Worm (Caenorhabditis elegans) whole organism, L3 larva: ENCODE measurements around the gene T22F7.3.

Source experiments
- ama-1 ChIP-seq: fragments of 150-350 bp; optimal IDR thresholded peaks from 2 replicates; lab custom pipeline; 2018
- ceh-16 ChIP-seq: sonication (generic microtip); optimal IDR thresholded peaks from 2 replicates; lab custom pipeline; 2017; ENCODE audit warnings: missing biosample characterization, missing genetic modification characterization
- ceh-82 ChIP-seq: fragments of 150-350 bp; optimal IDR thresholded peaks from 2 replicates; lab custom pipeline; 2014; ENCODE audit warnings: missing biosample characterization, missing genetic modification characterization
- elt-2 ChIP-seq: sonication (generic microtip); optimal IDR thresholded peaks from 2 replicates; lab custom pipeline; 2016; ENCODE audit warnings: missing genetic modification reagents, mild to moderate bottlenecking, missing genetic modification characterization, missing compliant biosample characterization
- fkh-10 ChIP-seq: sonication (generic microtip); optimal IDR thresholded peaks from 2 replicates; lab custom pipeline; 2017; ENCODE audit warnings: missing biosample characterization, missing genetic modification reagents, missing genetic modification characterization
- lin-15B ChIP-seq: fragments of 150-350 bp; optimal IDR thresholded peaks from 2 replicates; lab custom pipeline; 2014; ENCODE audit warnings: missing biosample characterization, missing genetic modification characterization
- mdl-1 ChIP-seq: fragments of 150-350 bp; optimal IDR thresholded peaks from 2 replicates; lab custom pipeline; 2014; ENCODE audit warnings: missing biosample characterization, missing genetic modification characterization
- nhr-12 ChIP-seq: fragments of 150-350 bp; optimal IDR thresholded peaks from 2 replicates; lab custom pipeline; 2014; ENCODE audit warnings: missing biosample characterization, missing genetic modification characterization
- nhr-28 ChIP-seq: fragments of 150-350 bp; optimal IDR thresholded peaks from 2 replicates; lab custom pipeline; 2014; ENCODE audit warnings: missing biosample characterization, missing genetic modification characterization
- snpc-4 ChIP-seq: fragments of 150-350 bp; optimal IDR thresholded peaks from 2 replicates; lab custom pipeline; 2014; ENCODE audit warnings: missing biosample characterization, missing genetic modification characterization
- tbx-2 ChIP-seq: sonication (generic microtip); optimal IDR thresholded peaks from 2 replicates; lab custom pipeline; 2016; ENCODE audit warnings: mild to moderate bottlenecking, missing genetic modification characterization, missing compliant biosample characterization
- ztf-11 ChIP-seq: fragments of 150-350 bp; optimal IDR thresholded peaks from 2 replicates; lab custom pipeline; 2014; ENCODE audit warnings: missing biosample characterization, missing genetic modification characterization

DNA sequence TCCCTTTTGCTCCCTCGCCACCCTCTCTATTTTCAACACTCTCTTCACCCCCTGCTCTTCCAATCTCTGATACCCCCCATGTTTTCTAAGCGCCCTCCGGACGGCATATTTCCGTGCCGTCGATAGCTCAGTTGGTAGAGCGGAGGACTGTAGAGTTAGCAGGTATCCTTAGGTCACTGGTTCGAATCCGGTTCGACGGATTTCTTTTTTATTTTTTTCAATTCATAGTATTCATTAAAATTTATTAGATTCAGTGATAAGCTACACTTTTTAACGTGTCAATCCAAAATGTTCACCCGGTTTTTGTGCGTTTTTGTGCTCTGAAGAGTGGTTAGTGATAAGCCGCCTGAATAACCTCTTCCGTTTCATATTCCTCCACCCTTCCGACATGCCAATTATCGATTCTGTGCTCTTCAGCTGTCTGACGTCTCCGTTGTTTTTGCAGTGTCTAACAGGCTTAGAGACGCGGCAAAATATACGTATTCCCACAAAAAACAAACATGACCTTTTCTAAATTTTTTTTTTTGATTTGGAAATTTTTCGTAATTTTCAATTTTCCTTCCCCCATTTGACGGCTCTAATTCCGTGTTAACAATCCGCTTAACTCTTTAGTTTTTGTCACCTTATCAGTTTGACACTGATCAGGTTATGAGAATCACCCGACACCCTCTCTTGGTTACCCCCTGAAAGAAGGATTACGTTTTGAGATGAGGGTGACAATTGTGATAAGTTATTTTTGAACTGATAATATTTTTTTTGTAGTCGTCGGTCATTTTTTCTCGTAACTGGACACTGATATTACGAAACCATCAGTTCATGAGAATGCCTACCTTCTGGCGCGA is 11.6 kb upstream of the T22F7.3 start:
- no peak for TF ChIP-seq ztf-11
- TF ChIP-seq nhr-28 (tag; lab: Kevin White, UChicago): no peak
- no peak for TF ChIP-seq snpc-4 (tag; lab: Kevin White, UChicago)
- TF ChIP-seq ceh-16 (tag; lab: Kevin White, UChicago): no peak
- TF ChIP-seq elt-2 (tag; lab: Kevin White, UChicago): peak; percentile 75
- TF ChIP-seq ceh-82: no peak
- TF ChIP-seq fkh-10 (GFP tag; lab: Kevin White, UChicago): no peak
- no peak for TF ChIP-seq lin-15B (tag; lab: Kevin White, UChicago)
- peak; percentile 1 for TF ChIP-seq tbx-2 (tag; lab: Kevin White, UChicago)
- no peak for TF ChIP-seq ama-1 (lab: Kevin White, UChicago)
- TF ChIP-seq nhr-12 (tag; lab: Kevin White, UChicago): no peak
- no peak for TF ChIP-seq mdl-1
